Worm (Caenorhabditis elegans): ENCODE data around the gene swsn-4.

Gene swsn-4

DNA sequence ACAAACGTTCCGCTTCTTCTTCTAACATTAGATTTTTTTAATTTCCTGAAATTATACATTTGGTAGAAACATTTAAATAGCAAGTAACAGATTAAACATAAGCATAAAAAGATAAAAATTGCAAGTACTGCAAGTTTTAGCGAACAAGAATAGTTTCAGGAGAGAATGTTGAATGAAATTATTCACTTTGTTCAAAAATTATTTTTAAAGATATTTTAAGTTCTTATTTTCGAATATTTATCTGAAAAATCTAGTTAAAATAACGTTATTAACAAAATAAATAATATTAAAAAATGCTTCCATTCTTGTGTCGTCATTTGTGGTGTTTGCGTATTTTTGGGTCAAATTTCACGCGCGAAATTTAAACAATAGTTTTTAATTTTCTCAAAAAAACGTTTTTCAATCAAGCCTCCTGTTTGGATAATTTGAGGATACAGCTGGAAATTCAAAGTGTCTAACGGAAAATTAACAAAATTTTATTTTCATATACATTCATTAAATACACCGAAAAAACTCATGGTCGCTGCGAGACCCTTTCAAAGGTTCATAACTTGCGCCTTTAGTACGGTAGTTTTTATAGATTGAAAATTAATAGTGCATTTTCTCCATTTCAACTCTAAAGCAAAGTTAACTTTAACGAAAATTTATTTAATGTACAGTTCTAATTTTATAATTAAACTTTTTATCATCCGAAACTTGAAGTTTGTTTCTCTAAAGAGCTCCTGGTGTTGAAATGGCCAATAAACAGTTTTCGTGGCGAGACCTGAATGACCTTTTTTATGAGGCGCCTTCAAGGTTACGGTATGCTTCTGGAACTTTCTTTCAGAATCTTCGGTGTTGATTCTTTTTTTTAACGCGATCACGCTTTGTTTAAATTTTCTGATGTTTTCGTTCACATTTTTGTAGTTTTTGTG is 16.7 kb downstream of the swsn-4 start, which contains the start of gene skih-2 (continued):
- no peak for TF ChIP-seq cebp-1 (GFP tag; IDR thresholded peaks at IDR 0.05)
- no peak for TF ChIP-seq cebp-1 (tag; optimal IDR thresholded peaks at IDR 0.05)
- TF ChIP-seq ztf-22 (GFP tag; optimal IDR thresholded peaks at IDR 0.05), result no peak
- no peak for TF ChIP-seq snpc-4 (GFP tag; optimal IDR thresholded peaks at IDR 0.05)
- peak in 2 of 4 experiments; percentile 16 to 20 for TF ChIP-seq snpc-4 (tag; optimal IDR thresholded peaks at IDR 0.05)
- TF ChIP-seq ceh-100 (GFP tag; IDR thresholded peaks at IDR 0.05), result peak; percentile 44
- no peak for TF ChIP-seq B0261.1 (tag; optimal IDR thresholded peaks at IDR 0.05)
- peak; percentile 72 for TF ChIP-seq efl-1 (GFP tag; optimal IDR thresholded peaks at IDR 0.05)
- peak; percentile 45; the same call in 1 of the 2 replicates for TF ChIP-seq nfyb-1 (GFP tag; IDR thresholded peaks at IDR 0.05)
- TF ChIP-seq ztf-26 (tag; optimal IDR thresholded peaks at IDR 0.05), result no peak
- peak; percentile 2 for TF ChIP-seq him-1 (tag; optimal IDR thresholded peaks at IDR 0.05)
- TF ChIP-seq rcor-1 (GFP tag; IDR thresholded peaks at IDR 0.05), result peak; percentile 30; the same call in 1 of the 2 replicates
- peak; percentile 70 for TF ChIP-seq dpl-1 (GFP tag; optimal IDR thresholded peaks at IDR 0.05)

DNA sequence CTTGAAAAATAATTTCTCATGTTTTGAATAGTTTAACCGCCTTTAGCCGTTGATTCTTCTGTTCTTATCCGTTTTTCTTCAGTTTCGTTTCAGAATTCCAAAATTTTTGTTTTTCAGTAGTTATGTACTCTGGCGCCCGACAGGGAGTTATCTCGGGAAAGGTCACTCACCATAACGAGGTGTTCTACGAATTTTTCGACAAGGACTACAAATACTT is 17.3 kb downstream of the swsn-4 start, which contains the start of gene F01G4.4:
F01G4.4 (plus strand) TSS at position 118 of the 217 bp plus-strand sequence.
- TF ChIP-seq xnd-1 (tag; optimal IDR thresholded peaks at IDR 0.05) (no peak), Y67H2A.10 (GFP tag; conservative IDR thresholded peaks at IDR 0.05) (no peak), nfyb-1 (GFP tag; IDR thresholded peaks at IDR 0.05) (no peak), ceh-79 (tag; optimal IDR thresholded peaks at IDR 0.05) (no peak), ztf-25 (GFP tag; IDR thresholded peaks at IDR 0.05) (no peak)

DNA sequence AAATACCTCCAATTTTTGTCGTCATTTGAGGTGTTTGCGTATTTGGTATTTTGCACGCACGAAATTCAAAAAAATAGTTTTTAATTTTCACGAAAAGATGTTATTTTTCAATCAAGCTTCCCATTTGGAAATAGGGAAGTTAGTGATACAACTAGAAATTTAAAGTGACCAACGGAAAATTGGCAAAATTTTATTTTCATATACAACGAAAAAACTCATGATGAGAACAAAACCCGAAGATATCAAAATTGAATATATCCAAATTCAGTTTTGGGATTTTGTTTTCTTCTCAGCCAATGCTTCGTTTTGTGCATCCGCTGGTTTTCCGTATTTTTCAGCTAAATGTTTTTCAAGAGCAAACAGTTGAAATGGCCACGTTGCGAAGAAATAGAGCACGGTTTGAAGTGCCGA is 20.1 kb downstream of the swsn-4 start:
- TF ChIP-seq Y95B8A.8 (GFP tag; IDR thresholded peaks at IDR 0.05) (0 out of 2 replicates have a peak, but pooled peaks have one; percentile 50), xnd-1 (tag; optimal IDR thresholded peaks at IDR 0.05) (peak; percentile 53), Y56A3A.18 (GFP tag; IDR thresholded peaks at IDR 0.05) (0 out of 2 replicates have a peak, but pooled peaks have one; percentile 49), hsf-1 (GFP tag; IDR thresholded peaks at IDR 0.05) (peak; percentile 74), Y53G8AR.9 (GFP tag; conservative IDR thresholded peaks at IDR 0.05) (no peak; the same call in 1 of the 2 replicates), die-1 (tag; optimal IDR thresholded peaks at IDR 0.05) (peak; percentile 35), snpc-1.3 (tag; optimal IDR thresholded peaks at IDR 0.05; ENCODE audit: insufficient read depth) (peak; percentile 26), madf-10 (tag; optimal IDR thresholded peaks at IDR 0.05) (no peak), C06A6.2 (GFP tag; conservative IDR thresholded peaks at IDR 0.05) (no peak), nhr-90 (tag; optimal IDR thresholded peaks at IDR 0.05) (peak; percentile 24), snpc-1.1 (tag; optimal IDR thresholded peaks at IDR 0.05; ENCODE audit: insufficient read depth) (peak; percentile 28), lin-26 (GFP tag; IDR thresholded peaks at IDR 0.05) (peak; percentile 59), mcd-1 (GFP tag; IDR thresholded peaks at IDR 0.05) (no peak), ekl-4 (GFP tag; IDR thresholded peaks at IDR 0.05) (peak; percentile 72), let-607 (tag; optimal IDR thresholded peaks at IDR 0.05) (no peak), F39B2.1 (GFP tag; IDR thresholded peaks at IDR 0.05) (no peak), unc-62 (GFP tag; optimal IDR thresholded peaks at IDR 0.05) (no peak), F23B12.7 (tag; optimal IDR thresholded peaks at IDR 0.05; ENCODE audit: insufficient read depth) (no peak), T26A5.8 (tag; optimal IDR thresholded peaks at IDR 0.05) (peak; percentile 59), F37B4.10 (GFP tag; IDR thresholded peaks at IDR 0.05) (no peak), ceh-91 (GFP tag; IDR thresholded peaks at IDR 0.05) (no peak), lsy-27 (tag; optimal IDR thresholded peaks at IDR 0.05; ENCODE audit: borderline replicate concordance, insufficient read depth) (no peak), F33H1.4 (GFP tag; IDR thresholded peaks at IDR 0.05) (peak; percentile 32), madf-3 (GFP tag; IDR thresholded peaks at IDR 0.05) (0 out of 2 replicates have a peak, but pooled peaks have one; percentile 38), nfya-2 (GFP tag; IDR thresholded peaks at IDR 0.05) (peak; percentile 73; the same call in 1 of the 2 replicates), ztf-26 (tag; optimal IDR thresholded peaks at IDR 0.05) (peak; percentile 2), lin-54 (GFP tag; optimal IDR thresholded peaks at IDR 0.05) (peak; percentile 46), snpc-3.4 (tag; optimal IDR thresholded peaks at IDR 0.05) (peak; percentile 53)
